Worm (Caenorhabditis elegans) whole organism, early embryonic: ENCODE measurements around the gene glb-12.

Source experiments
- B0310.2 ChIP-seq: sonication (generic microtip); optimal IDR thresholded peaks from 2 replicates; lab custom pipeline; 2016; ENCODE audit warnings: mild to moderate bottlenecking, missing genetic modification characterization, missing compliant biosample characterization
- F13C5.2 ChIP-seq: sonication (generic microtip); optimal IDR thresholded peaks from 2 replicates; lab custom pipeline; 2017; ENCODE audit warnings: mild to moderate bottlenecking, missing genetic modification characterization, inconsistent platforms, missing compliant biosample characterization
- ama-1 ChIP-seq: fragments of 150-350 bp; optimal IDR thresholded peaks from 2 replicates; lab custom pipeline; 2014
- ceh-13 ChIP-seq: fragments of 200-800 bp; sonication (Bioruptor generic); optimal IDR thresholded peaks from 2 replicates; lab custom pipeline; 2018; ENCODE audit warnings: mild to moderate bottlenecking, missing genetic modification characterization, missing compliant biosample characterization
- ets-7 ChIP-seq: sonication (generic microtip); optimal IDR thresholded peaks from 2 replicates; lab custom pipeline; 2016; ENCODE audit warnings: missing genotype, missing genetic modification characterization, missing compliant biosample characterization
- flt-1 ChIP-seq: fragments of 200-800 bp; sonication (Bioruptor generic); IDR thresholded peaks from 2 replicates; pipeline ENCODE4 v1.3.6; 2022; ENCODE audit warnings: missing genetic modification characterization, missing compliant biosample characterization
- hmg-4 ChIP-seq: fragments of 200-800 bp; sonication (Bioruptor generic); optimal IDR thresholded peaks from 2 replicates; lab custom pipeline; 2018; ENCODE audit warnings: mild to moderate bottlenecking, missing genetic modification characterization, missing compliant biosample characterization
- scrt-1 ChIP-seq: fragments of 200-800 bp; sonication (Bioruptor generic); IDR thresholded peaks from 2 replicates; pipeline ENCODE4 v1.3.6; 2022; ENCODE audit warnings: missing genetic modification characterization, missing compliant biosample characterization
- tra-4 ChIP-seq: sonication (generic microtip); optimal IDR thresholded peaks from 2 replicates; lab custom pipeline; 2017; ENCODE audit warnings: missing genetic modification characterization, missing compliant biosample characterization

ce11 chrII:10703594-10704384 is 27.7 kb downstream of the glb-12 start, which contains the start of gene col-79:
- no peak for TF ChIP-seq F13C5.2 (tag; lab: Kevin White, UChicago)
- no peak for TF ChIP-seq B0310.2 (tag; lab: Kevin White, UChicago)
- no peak for TF ChIP-seq tra-4
- no peak for TF ChIP-seq hmg-4 (GFP tag; lab: Kevin White, UChicago)
- TF ChIP-seq flt-1 (GFP tag; lab: Robert Waterston, UW), result no peak
- no peak for TF ChIP-seq ama-1 (lab: Kevin White, UChicago)
- no peak for TF ChIP-seq scrt-1 (GFP tag; lab: Robert Waterston, UW)
- no peak for TF ChIP-seq ceh-13
- TF ChIP-seq ets-7 (tag; lab: Kevin White, UChicago), result no peak
